Fruit fly (Drosophila melanogaster) whole organism, embryonic: ENCODE results near the gene bsk.
A peak's percentile ranks its signal among the peaks of the same experiment; 100 is the strongest.

Experiments
- ATbp ChIP-seq: fragments of 200-800 bp; sonication (Bioruptor generic); optimal IDR thresholded peaks from 2 replicates; lab custom pipeline; 2017; ENCODE audit warnings: missing biosample characterization, mild to moderate bottlenecking, missing genetic modification characterization, missing genetic modification reagents
- BEAF-32 ChIP-seq: fragments of 200-800 bp; sonication (Bioruptor generic); optimal IDR thresholded peaks from 3 replicates; lab custom pipeline; 2017; ENCODE audit warnings: missing biosample characterization, missing genetic modification characterization, mild to moderate bottlenecking, moderate library complexity, missing genetic modification reagents
- CG10209 ChIP-seq: fragments of 200-800 bp; sonication (Bioruptor generic); optimal IDR thresholded peaks from 3 replicates; lab custom pipeline; 2017; ENCODE audit warnings: missing biosample characterization, mild to moderate bottlenecking, missing genetic modification characterization, missing genetic modification reagents
- CG11093 ChIP-seq: fragments of 200-800 bp; sonication (Bioruptor generic); IDR thresholded peaks from 3 replicates; pipeline ENCODE4 v1.3.6; 2022; ENCODE audit warnings: missing biosample characterization, missing genetic modification characterization
- CG13424 ChIP-seq: fragments of 200-800 bp; sonication (Bioruptor generic); optimal IDR thresholded peaks from 2 replicates; lab custom pipeline; 2019; ENCODE audit warnings: missing biosample characterization, mild to moderate bottlenecking, missing genetic modification characterization, moderate library complexity
- CG14441 ChIP-seq: fragments of 200-800 bp; sonication (Bioruptor generic); IDR thresholded peaks from 2 replicates; pipeline ENCODE4 v1.3.6; 2022; ENCODE audit warnings: missing biosample characterization, missing genetic modification characterization
- CG14965 ChIP-seq: fragments of 200-800 bp; sonication (Bioruptor generic); optimal IDR thresholded peaks from 2 replicates; lab custom pipeline; 2016; ENCODE audit warnings: missing biosample characterization, missing genetic modification characterization, borderline replicate concordance
- CG15011 ChIP-seq: fragments of 200-800 bp; sonication (Bioruptor generic); optimal IDR thresholded peaks from 3 replicates; lab custom pipeline; 2018; ENCODE audit warnings: missing biosample characterization, mild to moderate bottlenecking, missing genetic modification characterization
- CG1529 ChIP-seq: fragments of 200-800 bp; sonication (Bioruptor generic); optimal IDR thresholded peaks from 3 replicates; lab custom pipeline; 2018; ENCODE audit warnings: missing biosample characterization, missing genetic modification characterization
- CG18011 ChIP-seq: fragments of 200-800 bp; sonication (Bioruptor generic); optimal IDR thresholded peaks from 2 replicates; lab custom pipeline; 2017; ENCODE audit warnings: missing biosample characterization, missing genetic modification characterization, mild to moderate bottlenecking, moderate library complexity, missing genotype
- CG18619 ChIP-seq: fragments of 200-800 bp; sonication (Bioruptor generic); optimal IDR thresholded peaks from 3 replicates; lab custom pipeline; 2017; ENCODE audit warnings: missing biosample characterization, mild to moderate bottlenecking, missing genetic modification characterization
- CG2199 ChIP-seq: fragments of 200-800 bp; sonication (Bioruptor generic); IDR thresholded peaks from 3 replicates; pipeline ENCODE4 v1.3.6; 2022; ENCODE audit warnings: missing biosample characterization, missing genetic modification characterization
- CG2202 ChIP-seq: fragments of 200-800 bp; sonication (Bioruptor generic); optimal IDR thresholded peaks from 2 replicates; lab custom pipeline; 2018; ENCODE audit warnings: missing biosample characterization, mild to moderate bottlenecking, missing genetic modification characterization
- CG4617 ChIP-seq: fragments of 200-800 bp; sonication (Bioruptor generic); optimal IDR thresholded peaks from 3 replicates; lab custom pipeline; 2016; ENCODE audit warnings: missing biosample characterization, missing genetic modification characterization, borderline replicate concordance
- CG7271 ChIP-seq: fragments of 200-800 bp; sonication (Bioruptor generic); optimal IDR thresholded peaks from 2 replicates; lab custom pipeline; 2018; ENCODE audit warnings: missing biosample characterization, mild to moderate bottlenecking, missing genetic modification characterization, moderate library complexity
- CG7372 ChIP-seq: fragments of 200-800 bp; sonication (Bioruptor generic); IDR thresholded peaks from 2 replicates; pipeline ENCODE4 v1.3.6; 2022; ENCODE audit warnings: missing biosample characterization, missing genetic modification characterization
- CG7786 ChIP-seq: fragments of 200-800 bp; sonication (Bioruptor generic); optimal IDR thresholded peaks from 2 replicates; lab custom pipeline; 2016; ENCODE audit warnings: missing biosample characterization, missing genetic modification characterization
- CG8944 ChIP-seq: fragments of 200-800 bp; sonication (Bioruptor generic); optimal IDR thresholded peaks from 3 replicates; lab custom pipeline; 2016; ENCODE audit warnings: missing biosample characterization, missing genetic modification characterization
- Fer1 ChIP-seq: fragments of 200-800 bp; sonication (Bioruptor generic); optimal IDR thresholded peaks from 2 replicates; lab custom pipeline; 2017; ENCODE audit warnings: missing biosample characterization, mild to moderate bottlenecking, missing genetic modification characterization
- GATAe ChIP-seq: fragments of 200-800 bp; sonication (Bioruptor generic); conservative IDR thresholded peaks from 2 replicates; pipeline ENCODE4 v1.3.6; 2022; ENCODE audit warnings: missing biosample characterization, missing genetic modification characterization
- Jarid2 ChIP-seq: fragments of 200-800 bp; sonication (Bioruptor generic); optimal IDR thresholded peaks from 3 replicates; lab custom pipeline; 2017; ENCODE audit warnings: mild to moderate bottlenecking, missing biosample characterization, missing genetic modification reagents, missing genetic modification characterization
- Med ChIP-seq: fragments of 200-800 bp; sonication (Bioruptor generic); peaks from one replicate; lab custom pipeline; 2016; ENCODE audit warnings: missing biosample characterization, missing genetic modification characterization, mild to moderate bottlenecking, inconsistent platforms, moderate library complexity
- Neu2 ChIP-seq: fragments of 200-800 bp; sonication (Bioruptor generic); optimal IDR thresholded peaks from 3 replicates; lab custom pipeline; 2016; ENCODE audit warnings: missing biosample characterization, missing genetic modification characterization, borderline replicate concordance
- Oaz ChIP-seq: fragments of 200-800 bp; sonication (Bioruptor generic); IDR thresholded peaks from 2 replicates; pipeline ENCODE4 v1.3.6; 2022; ENCODE audit warnings: missing biosample characterization, missing genetic modification characterization
- Oli ChIP-seq: fragments of 200-800 bp; sonication (Bioruptor generic); optimal IDR thresholded peaks from 2 replicates; lab custom pipeline; 2018; ENCODE audit warnings: missing biosample characterization, mild to moderate bottlenecking, missing genetic modification characterization, moderate library complexity
- Poxn ChIP-seq: fragments of 200-800 bp; sonication (Bioruptor generic); IDR thresholded peaks from 2 replicates; pipeline ENCODE4 v1.3.6; 2022; ENCODE audit warnings: missing biosample characterization, missing genetic modification characterization
- Rx ChIP-seq: fragments of 200-800 bp; sonication (Bioruptor generic); IDR thresholded peaks from 2 replicates; pipeline ENCODE4 v1.3.6; 2022; ENCODE audit warnings: missing biosample characterization, missing genetic modification characterization
- Trl ChIP-seq, 3 experiments: fragments of >200 bp in 2 of 3; fragments of 200-800 bp in 1 of 3; sonication (Bioruptor generic) in 1 of 3; optimal IDR thresholded peaks; 2 replicates in 1 of 3; 3 replicates in 2 of 3; lab custom pipeline; 2016 to 2017; ENCODE audit warnings: missing biosample characterization in 1 of 3, missing genetic modification characterization in 1 of 3
- abd-A ChIP-seq: fragments of 200-800 bp; sonication (Bioruptor generic); optimal IDR thresholded peaks from 3 replicates; lab custom pipeline; 2019; ENCODE audit warnings: missing biosample characterization, mild to moderate bottlenecking, missing genetic modification characterization, moderate library complexity
- ara ChIP-seq: fragments of 200-800 bp; sonication (Bioruptor generic); IDR thresholded peaks from 2 replicates; pipeline ENCODE4 v1.3.6; 2022; ENCODE audit warnings: missing biosample characterization, missing genetic modification characterization
- ash1 ChIP-seq: fragments of 200-800 bp; sonication (Bioruptor generic); optimal IDR thresholded peaks from 2 replicates; lab custom pipeline; 2018; ENCODE audit warnings: missing biosample characterization, mild to moderate bottlenecking, missing genetic modification characterization
- cato ChIP-seq: fragments of 200-800 bp; sonication (Bioruptor generic); optimal IDR thresholded peaks from 2 replicates; lab custom pipeline; 2016; ENCODE audit warnings: missing biosample characterization, missing genetic modification characterization, borderline replicate concordance
- chinmo ChIP-seq: fragments of 200-800 bp; sonication (Bioruptor generic); IDR thresholded peaks from 4 replicates; pipeline ENCODE4 v1.3.6; 2022; ENCODE audit warnings: missing biosample characterization, missing genetic modification characterization; ENCODE audit not compliant: partially characterized antibody
- dmrt99B ChIP-seq: fragments of 200-800 bp; sonication (Bioruptor generic); optimal IDR thresholded peaks from 2 replicates; lab custom pipeline; 2018; ENCODE audit warnings: missing biosample characterization, mild to moderate bottlenecking, missing genetic modification characterization, moderate library complexity
- dpn ChIP-seq, 2 experiments: fragments of 200-800 bp; sonication (Bioruptor generic); optimal IDR thresholded peaks; 3 replicates each; lab custom pipeline; 2016; ENCODE audit warnings: missing biosample characterization in 2 of 2, missing genetic modification characterization in 2 of 2
- ems ChIP-seq: fragments of 200-800 bp; sonication (Bioruptor generic); optimal IDR thresholded peaks from 3 replicates; lab custom pipeline; 2016; ENCODE audit warnings: missing biosample characterization, missing genetic modification characterization
- grn ChIP-seq: fragments of 200-800 bp; sonication (Bioruptor generic); optimal IDR thresholded peaks from 3 replicates; lab custom pipeline; 2017; ENCODE audit warnings: missing biosample characterization, missing genetic modification characterization
- kni ChIP-seq: fragments of 200-800 bp; sonication (Bioruptor generic); optimal IDR thresholded peaks from 3 replicates; lab custom pipeline; 2017; ENCODE audit warnings: mild to moderate bottlenecking, missing biosample characterization, missing genetic modification reagents, missing genetic modification characterization
- knrl ChIP-seq: fragments of 200-800 bp; sonication (Bioruptor generic); IDR thresholded peaks from 3 replicates; pipeline ENCODE4 v1.3.6; 2022; ENCODE audit warnings: missing biosample characterization, missing genetic modification characterization; ENCODE audit not compliant: partially characterized antibody
- lbe ChIP-seq: fragments of 200-800 bp; sonication (Bioruptor generic); optimal IDR thresholded peaks from 2 replicates; lab custom pipeline; 2016; ENCODE audit warnings: missing biosample characterization, mild to moderate bottlenecking, missing genetic modification characterization
- nerfin-2 ChIP-seq: fragments of 200-800 bp; sonication (Bioruptor generic); IDR thresholded peaks from 2 replicates; pipeline ENCODE4 v1.3.6; 2022; ENCODE audit warnings: missing biosample characterization, missing genetic modification characterization; ENCODE audit not compliant: partially characterized antibody
- org-1 ChIP-seq: fragments of 200-800 bp; sonication (Bioruptor generic); optimal IDR thresholded peaks from 2 replicates; lab custom pipeline; 2017; ENCODE audit warnings: missing biosample characterization, missing genetic modification characterization
- phol ChIP-seq: fragments of 200-800 bp; sonication (Bioruptor generic); optimal IDR thresholded peaks from 3 replicates; lab custom pipeline; 2018; ENCODE audit warnings: missing biosample characterization, mild to moderate bottlenecking, missing genetic modification characterization, moderate library complexity
- rib ChIP-seq: fragments of 200-800 bp; sonication (Bioruptor generic); IDR thresholded peaks from 2 replicates; pipeline ENCODE4 v1.3.6; 2022; ENCODE audit warnings: missing biosample characterization, missing genetic modification characterization
- sd ChIP-seq: fragments of 200-800 bp; sonication (Bioruptor generic); optimal IDR thresholded peaks from 3 replicates; lab custom pipeline; 2018; ENCODE audit warnings: missing biosample characterization, mild to moderate bottlenecking, missing genetic modification characterization, moderate library complexity
- tup ChIP-seq: fragments of 200-800 bp; sonication (Bioruptor generic); optimal IDR thresholded peaks from 2 replicates; lab custom pipeline; 2016; ENCODE audit warnings: missing biosample characterization, mild to moderate bottlenecking, missing genetic modification characterization, moderate library complexity
- wor ChIP-seq: fragments of 200-800 bp; sonication (Bioruptor generic); IDR thresholded peaks from 2 replicates; pipeline ENCODE4 v1.3.6; 2022; ENCODE audit warnings: missing biosample characterization, missing genetic modification characterization

The bsk gene

DNA sequence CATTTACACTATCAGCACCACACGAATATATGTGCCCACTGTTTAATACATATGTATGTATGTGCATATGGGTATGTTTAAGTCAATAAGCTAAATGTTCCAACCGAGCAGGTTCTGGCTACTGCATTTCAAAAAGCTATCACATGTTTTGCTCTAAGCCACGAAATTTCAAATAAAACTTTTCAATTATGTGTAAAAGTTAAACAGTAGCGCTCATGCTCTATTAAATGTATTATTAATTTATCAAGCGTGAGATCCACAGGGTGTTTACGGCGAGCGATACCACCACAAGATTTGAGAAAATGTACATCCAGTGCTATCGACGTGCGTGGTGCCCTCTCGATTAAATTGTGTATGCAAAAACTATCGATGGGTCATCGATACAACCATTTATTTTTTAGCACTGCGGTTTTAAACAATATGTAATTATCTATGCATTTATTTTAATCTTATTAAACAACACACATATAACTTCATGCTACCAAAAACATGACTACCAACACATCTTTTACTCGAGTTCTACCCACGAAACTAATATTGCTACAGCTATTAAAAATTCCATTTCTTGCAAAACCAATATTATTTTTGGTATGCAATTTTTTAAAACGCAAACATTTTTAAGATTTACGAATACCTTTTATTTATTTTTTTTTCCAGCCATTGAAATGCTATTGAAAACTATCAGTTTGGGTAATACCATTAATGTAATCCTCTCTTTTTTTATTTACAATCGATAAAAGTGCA, 10.6 kb upstream of the bsk start, which contains the start of gene Pten (continued):
- TF ChIP-seq ATbp (GFP tag; lab: Kevin White, UChicago), result no peak
- no peak for TF ChIP-seq CG18011 (GFP tag; lab: Kevin White, UChicago)
- no peak for TF ChIP-seq CG14965 (GFP tag; lab: Kevin White, UChicago)
- TF ChIP-seq Poxn (GFP tag; lab: Robert Waterston, UW), result no peak
- no peak for TF ChIP-seq Oli
- TF ChIP-seq wor (GFP tag; lab: Robert Waterston, UW), result no peak
- peak; percentile 56 for TF ChIP-seq CG13424
- peak; percentile 89 for TF ChIP-seq nerfin-2 (GFP tag; lab: Robert Waterston, UW)
- peak; percentile 47; the same call in 1 of the 2 replicates for TF ChIP-seq CG7372 (GFP tag; lab: Robert Waterston, UW)
- no peak for TF ChIP-seq CG18619 (GFP tag; lab: Kevin White, UChicago)
- TF ChIP-seq ash1 (GFP tag; lab: Kevin White, UChicago), result no peak
- peak; percentile 67 for TF ChIP-seq cato
- peak; percentile 49 for TF ChIP-seq grn
- no peak for TF ChIP-seq abd-A (tag; lab: Kevin White, UChicago)
- TF ChIP-seq phol (tag; lab: Kevin White, UChicago), result peak; percentile 85
- no peak for TF ChIP-seq Trl (optimal IDR thresholded peaks at IDR 0.05; lab: Kevin White, UChicago)
- TF ChIP-seq Trl (GFP tag; optimal IDR thresholded peaks at IDR 0.05; lab: Kevin White, UChicago), result peak; percentile 78
- no peak for TF ChIP-seq GATAe (GFP tag; lab: Robert Waterston, UW)
- no peak for TF ChIP-seq org-1
- TF ChIP-seq CG10209, result no peak
- no peak for TF ChIP-seq Oaz (GFP tag; lab: Robert Waterston, UW)
- TF ChIP-seq CG2199 (GFP tag; lab: Robert Waterston, UW), result no peak
- TF ChIP-seq CG11093 (GFP tag; lab: Robert Waterston, UW), result no peak; the same call in 2 of the 3 replicates
- peak; percentile 4 for TF ChIP-seq sd (tag; lab: Kevin White, UChicago)
- no peak for TF ChIP-seq dmrt99B (tag; lab: Kevin White, UChicago)
- no peak for TF ChIP-seq Rx (GFP tag; lab: Robert Waterston, UW)
- TF ChIP-seq CG14441 (GFP tag; lab: Robert Waterston, UW), result no peak
- no peak for TF ChIP-seq kni (GFP tag; lab: Kevin White, UChicago)
- TF ChIP-seq ems (GFP tag; lab: Kevin White, UChicago), result peak; percentile 32
- peak; percentile 5 for TF ChIP-seq CG1529
- no peak for TF ChIP-seq Jarid2
- peak; percentile 87 for TF ChIP-seq knrl (GFP tag; lab: Robert Waterston, UW)
- peak; percentile 48 for TF ChIP-seq CG7786 (GFP tag; lab: Kevin White, UChicago)
- peak; percentile 7 for TF ChIP-seq lbe
- TF ChIP-seq rib (GFP tag; lab: Robert Waterston, UW), result no peak
- no peak for TF ChIP-seq ara (GFP tag; lab: Robert Waterston, UW)
- no peak for TF ChIP-seq CG15011 (GFP tag; lab: Kevin White, UChicago)
- peak; percentile 16 for TF ChIP-seq CG7271 (tag; lab: Kevin White, UChicago)
- TF ChIP-seq CG8944 (GFP tag; lab: Kevin White, UChicago), result peak; percentile 37
- TF ChIP-seq chinmo, result peak; percentile 85; the same call in 2 of the 4 replicates
- peak; percentile 70 for TF ChIP-seq CG4617
- peak; percentile 94 for TF ChIP-seq Med
- no peak for TF ChIP-seq tup (GFP tag; lab: Kevin White, UChicago)
- no peak for TF ChIP-seq CG2202 (tag; lab: Kevin White, UChicago)
- peak; percentile 88 for TF ChIP-seq BEAF-32 (GFP tag; lab: Kevin White, UChicago)
- TF ChIP-seq Neu2, result no peak
- TF ChIP-seq dpn (GFP tag; optimal IDR thresholded peaks at IDR 0.05; lab: Kevin White, UChicago), result peak; percentile 63 to 76
- peak; percentile 55 for TF ChIP-seq Fer1
